Worm (Caenorhabditis elegans): ENCODE measurements around the gene sto-5.

DNA sequence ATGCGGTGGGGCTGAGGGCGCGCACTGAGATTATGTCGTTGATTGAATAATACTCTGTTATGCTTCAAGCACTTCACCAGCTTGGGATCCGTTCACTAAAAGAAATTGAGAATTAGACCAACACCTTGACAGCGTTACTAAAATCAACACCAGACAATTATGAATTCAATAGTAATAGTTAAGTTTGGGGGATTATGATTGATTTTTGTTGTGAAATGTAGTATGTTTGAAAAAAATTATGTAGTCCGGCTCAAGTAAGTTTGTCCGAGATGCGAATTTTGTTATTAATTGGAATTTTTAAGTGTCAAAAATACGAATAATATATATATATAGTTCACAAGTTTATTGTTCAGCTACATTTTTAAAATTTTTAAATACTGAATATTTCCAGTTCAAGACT lies at the start of gene sto-5:
- no peak for TF ChIP-seq lsy-2 (tag; optimal IDR thresholded peaks at IDR 0.05)
- TF ChIP-seq nhr-77 (tag; optimal IDR thresholded peaks at IDR 0.05), result no peak
- no peak for TF ChIP-seq ztf-11 (tag; optimal IDR thresholded peaks at IDR 0.05)
- no peak for TF ChIP-seq snpc-4 (tag; optimal IDR thresholded peaks at IDR 0.05)
